Fruit fly (Drosophila melanogaster) whole organism, pupa: ENCODE measurements around the gene CG11768.

Source experiments
- CG10348 ChIP-seq: fragments of 200-800 bp; sonication (Bioruptor generic); IDR thresholded peaks from 2 replicates; pipeline ENCODE4 v1.3.6; 2022; ENCODE audit warnings: missing biosample characterization, missing genetic modification characterization
- CG12605 ChIP-seq: fragments of 200-800 bp; sonication (Bioruptor generic); IDR thresholded peaks from 2 replicates; pipeline ENCODE4 v1.3.6; 2022; ENCODE audit warnings: missing biosample characterization, missing genetic modification characterization
- CG32121 ChIP-seq: fragments of 200-800 bp; sonication (Bioruptor generic); IDR thresholded peaks from 2 replicates; pipeline ENCODE4 v1.3.6; 2022; ENCODE audit warnings: missing biosample characterization, missing genetic modification characterization
- CG9948 ChIP-seq: fragments of 200-800 bp; sonication (Bioruptor generic); optimal IDR thresholded peaks from 2 replicates; lab custom pipeline; 2018; ENCODE audit warnings: missing biosample characterization, mild to moderate bottlenecking, missing genetic modification characterization, moderate library complexity
- D1 ChIP-seq: fragments of 200-800 bp; sonication (Bioruptor generic); optimal IDR thresholded peaks from 2 replicates; lab custom pipeline; 2018; ENCODE audit warnings: missing biosample characterization, mild to moderate bottlenecking, missing genetic modification characterization, moderate library complexity
- gl ChIP-seq: fragments of 200-800 bp; sonication (Bioruptor generic); optimal IDR thresholded peaks from 2 replicates; lab custom pipeline; 2018; ENCODE audit warnings: missing biosample characterization, mild to moderate bottlenecking, missing genetic modification characterization

- TF ChIP-seq gl (no peak), CG32121 (GFP tag; lab: Robert Waterston, UW) (no peak), D1 (tag; lab: Kevin White, UChicago) (no peak), CG10348 (GFP tag; lab: Robert Waterston, UW) (no peak), CG12605 (GFP tag; lab: Robert Waterston, UW) (0 out of 2 replicates have a peak, but pooled peaks have one; percentile 9), CG9948 (tag; lab: Kevin White, UChicago) (no peak)
Observed at dm6 chr3R:8712722-8713131, 55.3 kb downstream of the CG11768 start, which contains the start of gene CG8112.
